Fruit fly (Drosophila melanogaster) Kc167 (cell line): ENCODE measurements around the gene CG7656.

Experiments
- Sin3A ChIP-seq: fragments of >200 bp; optimal IDR thresholded peaks from 2 replicates; lab custom pipeline; 2018; ENCODE audit warnings: missing external identifiers
- h ChIP-seq: fragments of >200 bp; optimal IDR thresholded peaks from 3 replicates; lab custom pipeline; 2018; ENCODE audit warnings: missing external identifiers
- insv ChIP-seq: fragments of >200 bp; optimal IDR thresholded peaks from 3 replicates; lab custom pipeline; 2018; ENCODE audit warnings: missing external identifiers
- psq ChIP-seq: fragments of >200 bp; optimal IDR thresholded peaks from 2 replicates; lab custom pipeline; 2017; ENCODE audit warnings: missing external identifiers
- ttk ChIP-seq: sonication (Bioruptor generic); optimal IDR thresholded peaks from 2 replicates; lab custom pipeline; 2017; ENCODE audit warnings: missing external identifiers

DNA sequence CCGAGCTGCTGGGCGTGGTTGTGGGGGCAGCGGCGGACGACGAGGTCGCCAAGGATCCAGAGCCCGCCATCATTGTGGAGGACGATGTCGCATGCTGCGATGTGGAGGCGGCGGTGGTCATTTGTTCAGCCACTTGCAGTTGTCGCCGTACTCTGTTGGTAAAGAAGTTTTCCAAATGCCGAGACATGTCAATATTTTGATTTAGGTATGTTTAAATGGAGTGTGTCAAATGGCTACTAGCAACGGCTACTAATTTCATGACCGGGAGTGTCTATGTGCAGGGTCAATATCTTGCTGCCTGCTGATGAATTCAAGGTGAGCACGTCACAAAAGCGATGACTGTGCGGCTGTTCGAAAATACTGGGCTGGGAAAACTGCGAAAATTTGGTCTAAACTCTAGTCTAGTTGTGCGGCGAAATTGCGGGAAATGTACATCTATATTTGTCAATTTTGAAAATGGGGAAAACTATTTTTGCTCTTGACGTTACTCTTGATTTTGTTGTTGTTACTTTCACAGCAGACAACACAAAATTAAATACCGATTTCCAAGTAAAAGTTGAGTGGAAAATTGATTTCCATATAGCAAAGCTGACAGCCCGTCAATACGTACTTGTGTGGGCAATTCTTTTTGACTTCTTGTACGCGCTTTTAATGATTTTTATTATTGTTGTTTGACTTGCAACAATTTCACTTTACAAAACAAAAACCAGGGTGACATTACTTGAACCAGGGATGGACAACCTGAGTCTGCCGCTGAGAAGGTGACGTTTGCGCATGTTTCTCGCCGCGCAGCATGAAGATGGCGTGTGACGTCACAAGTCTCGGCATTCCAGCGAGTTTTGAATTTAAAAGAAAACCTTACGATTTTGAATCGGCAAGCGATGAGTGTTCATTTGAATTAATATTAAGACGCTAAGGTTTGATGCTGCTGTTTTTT lies at the start of gene CG7656:
- TF ChIP-seq psq (lab: Kevin White, UChicago) (no peak), ttk (lab: Kevin White, UChicago) (no peak), h (lab: Kevin White, UChicago) (no peak), Sin3A (lab: Kevin White, UChicago) (no peak), insv (lab: Kevin White, UChicago) (no peak)
